Worm (Caenorhabditis elegans) whole organism, midembryonic: Measurements from ENCODE around the gene Y7A5A.2.

Source experiments
- flt-1 ChIP-seq: fragments of 200-800 bp; sonication (Bioruptor generic); IDR thresholded peaks from 2 replicates; pipeline ENCODE4 v1.3.6; 2022; ENCODE audit warnings: missing genetic modification characterization, missing compliant biosample characterization
- klf-2 ChIP-seq: fragments of 200-800 bp; sonication (Bioruptor generic); conservative IDR thresholded peaks from 2 replicates; pipeline ENCODE4 v1.3.6; 2022; ENCODE audit warnings: missing genetic modification reagents, missing genetic modification characterization, missing compliant biosample characterization
- med-1 ChIP-seq: sonication (generic microtip); optimal IDR thresholded peaks from 2 replicates; lab custom pipeline; 2017; ENCODE audit warnings: missing genetic modification characterization, mild to moderate bottlenecking, missing compliant biosample characterization, antibody characterized with exemption, missing genetic modification reagents; ENCODE audit not compliant: insufficient read depth
- ztf-23 ChIP-seq: fragments of 200-800 bp; sonication (Bioruptor generic); IDR thresholded peaks from 2 replicates; pipeline ENCODE4 v1.3.6; 2022; ENCODE audit warnings: missing genetic modification reagents, missing genetic modification characterization, missing compliant biosample characterization
- ztf-29 ChIP-seq: fragments of 200-800 bp; sonication (Bioruptor generic); IDR thresholded peaks from 2 replicates; pipeline ENCODE4 v1.3.6; 2022; ENCODE audit warnings: missing genetic modification reagents, missing genetic modification characterization, missing compliant biosample characterization

ce11 chrX:15796633-15797032 lies 24.1 kb upstream of the Y7A5A.2 start:
- TF ChIP-seq flt-1 (no peak), klf-2 (GFP tag; lab: Robert Waterston, UW) (no peak), ztf-23 (GFP tag; lab: Robert Waterston, UW) (no peak), ztf-29 (GFP tag; lab: Robert Waterston, UW) (no peak), med-1 (GFP tag; lab: Kevin White, UChicago) (no peak)
